Fruit fly (Drosophila melanogaster) whole organism, prepupa: ENCODE results near the gene Orp8.

Source experiments
- Blimp-1 ChIP-seq: fragments of 200-800 bp; sonication (Bioruptor generic); optimal IDR thresholded peaks from 3 replicates; lab custom pipeline; 2017; ENCODE audit warnings: missing biosample characterization, missing genetic modification characterization, mild to moderate bottlenecking, moderate library complexity, missing genetic modification reagents
- CG10631 ChIP-seq: fragments of 200-800 bp; sonication (Bioruptor generic); optimal IDR thresholded peaks from 2 replicates; lab custom pipeline; 2016; ENCODE audit warnings: missing biosample characterization, missing genetic modification characterization
- CG11294 ChIP-seq: fragments of 200-800 bp; sonication (Bioruptor generic); IDR thresholded peaks from 2 replicates; pipeline ENCODE4 v1.3.6; 2022; ENCODE audit warnings: missing biosample characterization, missing genetic modification characterization
- CG11762 ChIP-seq: fragments of 200-800 bp; sonication (Bioruptor generic); optimal IDR thresholded peaks from 3 replicates; lab custom pipeline; 2016; ENCODE audit warnings: missing biosample characterization, missing genetic modification characterization; ENCODE audit not compliant: insufficient read depth
- CG11902 ChIP-seq: fragments of 200-800 bp; sonication (Bioruptor generic); optimal IDR thresholded peaks from 3 replicates; lab custom pipeline; 2016; ENCODE audit warnings: missing biosample characterization, missing genetic modification characterization
- CG16779 ChIP-seq: fragments of 200-800 bp; sonication (Bioruptor generic); optimal IDR thresholded peaks from 3 replicates; lab custom pipeline; 2017; ENCODE audit warnings: missing biosample characterization, mild to moderate bottlenecking, missing genetic modification characterization
- CG31627 ChIP-seq: fragments of 200-800 bp; sonication (Bioruptor generic); optimal IDR thresholded peaks from 3 replicates; lab custom pipeline; 2016; ENCODE audit warnings: missing biosample characterization, missing genetic modification characterization
- CG32006 ChIP-seq: fragments of 200-800 bp; sonication (Bioruptor generic); optimal IDR thresholded peaks from 3 replicates; lab custom pipeline; 2017; ENCODE audit warnings: missing biosample characterization, mild to moderate bottlenecking, missing genetic modification characterization
- CG34406 ChIP-seq: fragments of 200-800 bp; sonication (Bioruptor generic); optimal IDR thresholded peaks from 3 replicates; lab custom pipeline; 2016; ENCODE audit warnings: missing biosample characterization, missing genetic modification characterization
- CG3919 ChIP-seq: fragments of 200-800 bp; sonication (Bioruptor generic); optimal IDR thresholded peaks from 3 replicates; lab custom pipeline; 2016; ENCODE audit warnings: missing biosample characterization, missing genetic modification characterization
- CG4318 ChIP-seq: fragments of 200-800 bp; sonication (Bioruptor generic); optimal IDR thresholded peaks from 3 replicates; lab custom pipeline; 2017; ENCODE audit warnings: missing biosample characterization, mild to moderate bottlenecking, missing genetic modification characterization
- CG6163 ChIP-seq: fragments of 200-800 bp; sonication (Bioruptor generic); IDR thresholded peaks from 3 replicates; pipeline ENCODE4 v1.3.6; 2022; ENCODE audit warnings: missing biosample characterization, missing genetic modification characterization
- CG6276 ChIP-seq: fragments of 200-800 bp; sonication (Bioruptor generic); optimal IDR thresholded peaks from 2 replicates; lab custom pipeline; 2017; ENCODE audit warnings: missing biosample characterization, mild to moderate bottlenecking, missing genetic modification characterization
- CG6792 ChIP-seq: fragments of 200-800 bp; sonication (Bioruptor generic); optimal IDR thresholded peaks from 3 replicates; lab custom pipeline; 2016; ENCODE audit warnings: missing biosample characterization, missing genetic modification characterization
- CG6808 ChIP-seq: fragments of 200-800 bp; sonication (Bioruptor generic); optimal IDR thresholded peaks from 3 replicates; lab custom pipeline; 2017; ENCODE audit warnings: missing biosample characterization, missing genetic modification characterization, mild to moderate bottlenecking, moderate library complexity, missing genetic modification reagents
- CG6854 ChIP-seq: fragments of 200-800 bp; sonication (Bioruptor generic); optimal IDR thresholded peaks from 2 replicates; lab custom pipeline; 2017; ENCODE audit warnings: missing biosample characterization, mild to moderate bottlenecking, missing genetic modification characterization
- CG8119 ChIP-seq: fragments of 200-800 bp; sonication (Bioruptor generic); IDR thresholded peaks from 3 replicates; pipeline ENCODE4 v1.3.6; 2022; ENCODE audit warnings: missing biosample characterization, missing genetic modification characterization
- CG8319 ChIP-seq: fragments of 200-800 bp; sonication (Bioruptor generic); optimal IDR thresholded peaks from 3 replicates; lab custom pipeline; 2016; ENCODE audit warnings: missing biosample characterization, missing genetic modification characterization
- CG8632 ChIP-seq: fragments of 200-800 bp; sonication (Bioruptor generic); optimal IDR thresholded peaks from 3 replicates; lab custom pipeline; 2016; ENCODE audit warnings: missing biosample characterization, missing genetic modification characterization
- CG9139 ChIP-seq: fragments of 200-800 bp; sonication (Bioruptor generic); optimal IDR thresholded peaks from 3 replicates; lab custom pipeline; 2017; ENCODE audit warnings: missing biosample characterization, mild to moderate bottlenecking, missing genetic modification characterization
- Eip78C ChIP-seq: fragments of 200-800 bp; sonication (Bioruptor generic); peaks from one replicate; lab custom pipeline; 2016; ENCODE audit warnings: missing biosample characterization, missing genetic modification characterization
- Ets96B ChIP-seq: fragments of 200-800 bp; optimal IDR thresholded peaks from 2 replicates; lab custom pipeline; 2019; ENCODE audit warnings: missing biosample characterization, mild to moderate bottlenecking, missing genetic modification characterization, moderate library complexity
- Hr38 ChIP-seq: sonication (Bioruptor generic); optimal IDR thresholded peaks from 2 replicates; lab custom pipeline; 2016; ENCODE audit warnings: missing biosample characterization, missing genetic modification characterization
- Hr39 ChIP-seq: fragments of 200-800 bp; sonication (Bioruptor generic); optimal IDR thresholded peaks from 2 replicates; lab custom pipeline; 2016; ENCODE audit warnings: missing biosample characterization, missing genetic modification characterization
- Hr4 ChIP-seq: fragments of 200-800 bp; sonication (Bioruptor generic); optimal IDR thresholded peaks from 3 replicates; lab custom pipeline; 2016; ENCODE audit warnings: missing biosample characterization, missing genetic modification characterization
- Lpt ChIP-seq: fragments of 200-800 bp; sonication (Bioruptor generic); optimal IDR thresholded peaks from 3 replicates; lab custom pipeline; 2016; ENCODE audit warnings: missing biosample characterization, missing genetic modification characterization
- Met ChIP-seq: fragments of 200-800 bp; sonication (Bioruptor generic); optimal IDR thresholded peaks from 3 replicates; lab custom pipeline; 2016; ENCODE audit warnings: missing biosample characterization, missing genetic modification characterization
- Smox ChIP-seq: fragments of 200-800 bp; sonication (Bioruptor generic); optimal IDR thresholded peaks from 3 replicates; lab custom pipeline; 2016; ENCODE audit warnings: missing biosample characterization, missing genetic modification characterization
- Sox102F ChIP-seq: fragments of 200-800 bp; sonication (Bioruptor generic); optimal IDR thresholded peaks from 2 replicates; lab custom pipeline; 2016; ENCODE audit warnings: missing biosample characterization, mild to moderate bottlenecking, missing genetic modification characterization
- Sox14 ChIP-seq: fragments of 200-800 bp; sonication (Bioruptor generic); optimal IDR thresholded peaks from 3 replicates; lab custom pipeline; 2016; ENCODE audit warnings: missing biosample characterization, missing genetic modification characterization
- Sox15 ChIP-seq: fragments of 200-800 bp; sonication (Bioruptor generic); optimal IDR thresholded peaks from 3 replicates; lab custom pipeline; 2016; ENCODE audit warnings: missing biosample characterization, missing genetic modification characterization
- cyc ChIP-seq: fragments of 200-800 bp; sonication (Bioruptor generic); optimal IDR thresholded peaks from 3 replicates; lab custom pipeline; 2016; ENCODE audit warnings: missing biosample characterization, missing genetic modification characterization
- dac ChIP-seq: fragments of 200-800 bp; sonication (Bioruptor generic); optimal IDR thresholded peaks from 2 replicates; lab custom pipeline; 2017; ENCODE audit warnings: missing biosample characterization, mild to moderate bottlenecking, missing genetic modification characterization
- dsx ChIP-seq: fragments of 200-800 bp; optimal IDR thresholded peaks from 3 replicates; lab custom pipeline; 2019; ENCODE audit warnings: missing biosample characterization, mild to moderate bottlenecking, missing genetic modification characterization, moderate library complexity; ENCODE audit not compliant: poor library complexity, severe bottlenecking
- eg ChIP-seq: fragments of 200-800 bp; sonication (Bioruptor generic); IDR thresholded peaks from 3 replicates; pipeline ENCODE4 v1.3.6; 2022; ENCODE audit warnings: missing biosample characterization, missing genetic modification characterization
- esn ChIP-seq: fragments of 200-800 bp; sonication (Bioruptor generic); optimal IDR thresholded peaks from 2 replicates; lab custom pipeline; 2016; ENCODE audit warnings: missing biosample characterization, mild to moderate bottlenecking, missing genetic modification characterization, moderate library complexity
- fd59A ChIP-seq: fragments of 200-800 bp; sonication (Bioruptor generic); optimal IDR thresholded peaks from 2 replicates; lab custom pipeline; 2017; ENCODE audit warnings: missing biosample characterization, mild to moderate bottlenecking, missing genetic modification characterization, missing genetic modification reagents
- fd85E ChIP-seq: fragments of 200-800 bp; sonication (Bioruptor generic); optimal IDR thresholded peaks from 3 replicates; lab custom pipeline; 2016; ENCODE audit warnings: missing biosample characterization, missing genetic modification characterization
- net ChIP-seq: fragments of 200-800 bp; sonication (Bioruptor generic); optimal IDR thresholded peaks from 3 replicates; lab custom pipeline; 2016; ENCODE audit warnings: missing biosample characterization, missing genetic modification characterization
- salr ChIP-seq, 2 experiments: fragments of 200-800 bp; sonication (Bioruptor generic); optimal IDR thresholded peaks; 3 replicates each; lab custom pipeline; 2016 to 2018; ENCODE audit warnings: missing biosample characterization in 2 of 2, missing genetic modification characterization in 2 of 2, mild to moderate bottlenecking in 1 of 2
- spab ChIP-seq: fragments of 200-800 bp; sonication (Bioruptor generic); optimal IDR thresholded peaks from 2 replicates; lab custom pipeline; 2017; ENCODE audit warnings: missing biosample characterization, mild to moderate bottlenecking, missing genetic modification characterization, missing genetic modification reagents
- ss ChIP-seq, 2 experiments: fragments of 200-800 bp; sonication (Bioruptor generic); optimal IDR thresholded peaks; 2 replicates in 1 of 2; 3 replicates in 1 of 2; lab custom pipeline; 2017 to 2018; ENCODE audit warnings: mild to moderate bottlenecking in 2 of 2, missing biosample characterization in 2 of 2, missing genetic modification characterization in 2 of 2, moderate library complexity in 1 of 2
- svp ChIP-seq: fragments of 200-800 bp; sonication (Bioruptor generic); peaks from one replicate; lab custom pipeline; 2016; ENCODE audit warnings: missing biosample characterization, missing genetic modification characterization
- topi ChIP-seq: fragments of 200-800 bp; sonication (Bioruptor generic); optimal IDR thresholded peaks from 3 replicates; lab custom pipeline; 2016; ENCODE audit warnings: missing biosample characterization, missing genetic modification characterization
- vri ChIP-seq: fragments of 200-800 bp; sonication (Bioruptor generic); optimal IDR thresholded peaks from 3 replicates; lab custom pipeline; 2016; ENCODE audit warnings: missing biosample characterization, mild to moderate bottlenecking, missing genetic modification characterization

Orp8 gene

dm6 chr3R:20264770-20265169, 44.4 kb upstream of the Orp8 start (continued):
- TF ChIP-seq CG6792 (GFP tag; lab: Kevin White, UChicago) (no peak), Sox102F (GFP tag; lab: Kevin White, UChicago) (no peak), salr (GFP tag; optimal IDR thresholded peaks at IDR 0.05; lab: Kevin White, UChicago) (no peak), CG11762 (no peak), svp (GFP tag; lab: Kevin White, UChicago) (peak; percentile 76), CG6276 (GFP tag; lab: Kevin White, UChicago) (no peak), Blimp-1 (no peak), Lpt (GFP tag; lab: Kevin White, UChicago) (no peak), net (GFP tag; lab: Kevin White, UChicago) (no peak), vri (GFP tag; lab: Kevin White, UChicago) (peak; percentile 30), Ets96B (tag; lab: Kevin White, UChicago) (no peak), CG8319 (GFP tag; lab: Kevin White, UChicago) (no peak)

- TF ChIP-seq spab (GFP tag; lab: Kevin White, UChicago): no peak
- no peak; the same call in 2 of the 3 replicates for TF ChIP-seq CG8119 (GFP tag; lab: Robert Waterston, UW)
- TF ChIP-seq Smox (GFP tag; lab: Kevin White, UChicago): no peak
- peak; percentile 33 for TF ChIP-seq CG32006 (GFP tag; lab: Kevin White, UChicago)
- no peak for TF ChIP-seq CG6808 (GFP tag; lab: Kevin White, UChicago)
- TF ChIP-seq Eip78C (GFP tag; lab: Kevin White, UChicago): peak; percentile 10
- TF ChIP-seq Sox14: no peak
- TF ChIP-seq net (GFP tag; lab: Kevin White, UChicago): no peak
- peak in 1 of 2 experiments; percentile 37 for TF ChIP-seq salr (GFP tag; optimal IDR thresholded peaks at IDR 0.05; lab: Kevin White, UChicago)
- peak; percentile 0 for TF ChIP-seq Lpt (GFP tag; lab: Kevin White, UChicago)
Observed at dm6 chr3R:20265239-20265846, 43.8 kb upstream of the Orp8 start.

dm6 chr3R:20265969-20266368, 43.2 kb upstream of the Orp8 start:
- TF ChIP-seq fd85E (GFP tag; lab: Kevin White, UChicago) (no peak), CG6276 (GFP tag; lab: Kevin White, UChicago) (no peak), Hr38 (GFP tag; lab: Kevin White, UChicago) (no peak), vri (GFP tag; lab: Kevin White, UChicago) (peak; percentile 3), dsx (GFP tag; lab: Kevin White, UChicago) (no peak), Blimp-1 (no peak), ss (GFP tag; optimal IDR thresholded peaks at IDR 0.05; lab: Kevin White, UChicago) (no peak), cyc (GFP tag; lab: Kevin White, UChicago) (no peak), CG4318 (GFP tag; lab: Kevin White, UChicago) (no peak), Eip78C (GFP tag; lab: Kevin White, UChicago) (peak; percentile 66), CG6854 (no peak), CG6792 (GFP tag; lab: Kevin White, UChicago) (no peak), CG9139 (no peak), spab (GFP tag; lab: Kevin White, UChicago) (no peak), dac (GFP tag; lab: Kevin White, UChicago) (no peak), CG34406 (GFP tag; lab: Kevin White, UChicago) (no peak), CG3919 (GFP tag; lab: Kevin White, UChicago) (no peak), Smox (GFP tag; lab: Kevin White, UChicago) (no peak), salr (GFP tag; optimal IDR thresholded peaks at IDR 0.05; lab: Kevin White, UChicago) (no peak), CG8632 (GFP tag; lab: Kevin White, UChicago) (no peak), Hr4 (no peak), Hr39 (GFP tag; lab: Kevin White, UChicago) (no peak), esn (GFP tag; lab: Kevin White, UChicago) (no peak), eg (GFP tag; lab: Robert Waterston, UW) (peak; percentile 14; the same call in 1 of the 3 replicates), Sox15 (GFP tag; lab: Kevin White, UChicago) (no peak), CG11294 (no peak), topi (GFP tag; lab: Kevin White, UChicago) (no peak), CG16779 (no peak), Met (no peak), CG6808 (GFP tag; lab: Kevin White, UChicago) (no peak), CG31627 (GFP tag; lab: Kevin White, UChicago) (no peak), CG6163 (GFP tag; lab: Robert Waterston, UW) (no peak), fd59A (GFP tag; lab: Kevin White, UChicago) (no peak), CG32006 (GFP tag; lab: Kevin White, UChicago) (no peak), CG10631 (GFP tag; lab: Kevin White, UChicago) (no peak), Lpt (GFP tag; lab: Kevin White, UChicago) (no peak), CG11902 (GFP tag; lab: Kevin White, UChicago) (no peak), svp (GFP tag; lab: Kevin White, UChicago) (peak; percentile 69)
